Fruit fly (Drosophila melanogaster): ENCODE data around the gene CG7298.

DNA sequence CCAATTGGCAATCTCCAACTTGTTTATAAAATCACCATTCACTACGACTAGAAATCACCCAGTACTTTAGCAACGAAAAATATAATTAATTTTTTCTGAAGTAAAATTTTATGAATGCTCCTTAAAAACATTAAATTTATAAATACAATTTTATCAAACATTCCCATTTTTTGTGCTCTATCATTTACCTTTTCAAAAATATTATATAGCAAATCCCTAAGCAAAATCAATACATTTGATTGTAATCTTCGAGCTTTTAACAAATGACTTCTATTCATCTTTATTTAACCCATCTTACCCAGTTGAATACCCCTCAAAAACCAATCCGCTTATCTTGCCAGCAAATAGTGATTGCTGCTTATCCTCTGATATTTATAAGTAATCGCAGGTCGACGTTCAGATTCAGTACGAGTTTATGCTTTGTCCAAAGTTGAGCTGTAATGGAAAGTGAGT is 18.0 kb upstream of the CG7298 start, which contains the start of gene CG17145:
- TF ChIP-seq Hr4 (GFP tag; optimal IDR thresholded peaks at IDR 0.05): no peak
- no peak for TF ChIP-seq CG3919 (GFP tag; optimal IDR thresholded peaks at IDR 0.05)

Data from whole organism, prepupa.